Fruit fly (Drosophila melanogaster): ENCODE data around the gene Hsp60B.

- TF ChIP-seq Hr78 (GFP tag; optimal IDR thresholded peaks at IDR 0.05) (no peak), CG32264 (GFP tag; optimal IDR thresholded peaks at IDR 0.05) (no peak), usp (GFP tag; optimal IDR thresholded peaks at IDR 0.05) (no peak), CG9705 (GFP tag; optimal IDR thresholded peaks at IDR 0.05) (no peak), CrebA (GFP tag; optimal IDR thresholded peaks at IDR 0.05; ENCODE audit: borderline replicate concordance) (no peak), psq (GFP tag; optimal IDR thresholded peaks at IDR 0.05) (no peak), h (GFP tag; optimal IDR thresholded peaks at IDR 0.05) (no peak), Rel (GFP tag; optimal IDR thresholded peaks at IDR 0.05) (no peak), Rel (tag; optimal IDR thresholded peaks at IDR 0.05) (no peak)
These were observed 3.4 kb upstream of the Hsp60B start for dm6 chr2L:724746-725145.

All from whole organism, wandering third instar larva.